Worm (Caenorhabditis elegans): ENCODE results near the gene syf-2.

ce11 chrIII:7152569-7152968, 9.3 kb downstream of the syf-2 start:
- TF ChIP-seq flt-1 (GFP tag; IDR thresholded peaks at IDR 0.05): no peak
- TF ChIP-seq ama-1 (optimal IDR thresholded peaks at IDR 0.05): no peak
- TF ChIP-seq scrt-1 (GFP tag; IDR thresholded peaks at IDR 0.05): no peak
- TF ChIP-seq hnd-1 (tag; optimal IDR thresholded peaks at IDR 0.05): no peak
- TF ChIP-seq tra-4 (tag; optimal IDR thresholded peaks at IDR 0.05): no peak
- no peak for TF ChIP-seq aly-1 (tag; optimal IDR thresholded peaks at IDR 0.05)
- TF ChIP-seq pes-1 (GFP tag; IDR thresholded peaks at IDR 0.05): no peak
- TF ChIP-seq ceh-13 (GFP tag; optimal IDR thresholded peaks at IDR 0.05): no peak
- TF ChIP-seq ceh-36 (tag; optimal IDR thresholded peaks at IDR 0.05): no peak
